Worm (Caenorhabditis elegans): Measurements from ENCODE around the gene B0454.6.

The B0454.6 gene

DNA sequence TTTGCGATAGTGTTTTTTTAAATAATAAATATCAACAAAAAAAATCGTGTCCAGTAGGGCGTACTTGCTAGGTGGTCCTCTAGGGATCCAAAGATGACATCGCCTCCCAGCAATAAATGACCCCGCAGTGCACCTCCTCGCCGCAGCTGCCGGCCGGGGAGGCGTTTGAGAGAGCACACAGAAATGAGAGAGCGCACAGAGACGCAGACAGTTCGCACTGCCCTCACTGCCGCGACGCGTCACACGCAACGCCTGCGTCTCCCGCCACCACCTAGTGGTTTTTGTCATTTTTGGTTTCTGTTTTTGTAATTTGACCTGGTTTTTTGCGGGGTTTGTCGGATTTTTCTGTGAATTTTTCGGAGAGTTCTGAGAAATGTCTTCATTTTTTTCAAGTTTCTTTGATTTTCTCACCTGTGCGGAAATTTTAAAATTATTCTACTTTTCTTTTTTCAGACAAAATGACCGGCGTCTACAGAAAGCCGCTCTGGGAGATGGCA is 44.7 kb upstream of the B0454.6 start, which contains the start of gene lido-7 (continued):
- TF ChIP-seq fos-1 (tag; optimal IDR thresholded peaks at IDR 0.05), result no peak
- no peak for TF ChIP-seq sox-4 (tag; optimal IDR thresholded peaks at IDR 0.05)
- no peak for TF ChIP-seq ceh-63 (GFP tag; optimal IDR thresholded peaks at IDR 0.05)
- no peak for TF ChIP-seq nhr-237 (tag; optimal IDR thresholded peaks at IDR 0.05)
- no peak for TF ChIP-seq hlh-17 (GFP tag; optimal IDR thresholded peaks at IDR 0.05; ENCODE audit: borderline replicate concordance)
- TF ChIP-seq nhr-85 (tag), result peak; percentile 74
- no peak for TF ChIP-seq lin-15B (tag; optimal IDR thresholded peaks at IDR 0.05)
- TF ChIP-seq ces-1 (GFP tag; optimal IDR thresholded peaks at IDR 0.05), result no peak
- no peak for TF ChIP-seq zag-1 (tag; optimal IDR thresholded peaks at IDR 0.05)
- TF ChIP-seq fkh-4 (tag; optimal IDR thresholded peaks at IDR 0.05; ENCODE audit: borderline replicate concordance), result no peak
- TF ChIP-seq ceh-88 (GFP tag; IDR thresholded peaks at IDR 0.05), result no peak

DNA sequence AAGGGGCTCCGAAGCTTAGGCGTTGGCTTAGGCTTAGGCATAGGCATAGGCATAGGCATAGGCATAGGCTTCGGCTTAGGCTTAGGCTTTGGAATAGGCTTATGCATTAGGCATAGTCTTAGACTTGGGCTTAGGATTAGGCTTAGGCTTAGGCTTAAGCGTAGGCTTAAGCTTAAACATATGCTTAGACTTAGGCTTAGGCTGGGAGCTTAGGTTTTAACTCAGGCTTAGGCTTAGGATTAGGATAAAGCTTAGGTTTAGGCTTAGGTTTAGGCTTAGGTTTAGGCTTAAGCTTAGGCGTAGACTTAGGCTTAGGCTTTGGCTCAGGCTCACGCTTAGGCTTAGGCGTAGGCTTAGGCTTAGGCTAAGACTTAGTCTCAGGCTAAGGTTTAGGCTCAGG is 42.5 kb upstream of the B0454.6 start:
- TF ChIP-seq hpl-2 (GFP tag; optimal IDR thresholded peaks at IDR 0.05) (no peak), efl-1 (optimal IDR thresholded peaks at IDR 0.05) (no peak), efl-1 (GFP tag; optimal IDR thresholded peaks at IDR 0.05 in 1 of 2) (peak in 1 of 2 experiments; percentile 29)

DNA sequence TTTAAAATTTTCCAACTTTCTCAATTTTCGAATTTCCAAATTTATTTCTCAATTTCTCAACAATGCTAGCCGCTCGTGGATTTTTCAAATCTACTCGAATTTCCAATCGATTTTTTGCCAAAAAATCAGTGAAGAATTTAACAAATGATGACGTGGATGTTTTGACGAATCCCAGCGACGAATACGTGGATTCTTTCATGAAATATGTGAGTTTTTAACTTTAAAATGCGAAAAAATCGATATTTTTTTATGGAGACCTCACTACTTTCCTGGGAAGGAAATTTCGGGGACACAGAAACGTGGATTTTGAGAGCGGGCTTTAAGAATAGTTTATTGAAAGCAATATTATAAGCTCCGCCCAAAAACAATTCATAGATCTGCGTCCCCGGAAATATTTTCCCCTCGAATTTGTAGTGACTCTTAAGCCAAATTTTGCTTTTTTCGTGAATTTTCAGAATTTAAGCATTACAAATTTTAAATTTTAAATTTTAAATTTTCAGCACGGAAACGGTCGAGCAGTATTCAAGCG is 41.0 kb upstream of the B0454.6 start, which contains the start of gene K08A2.2:
Gene K08A2.2, plus strand, starts transcription at position 51 of the 529 bp plus-strand sequence.
- TF ChIP-seq ztf-11 (tag; optimal IDR thresholded peaks at IDR 0.05) (peak in 1 of 2 experiments; percentile 54), nhr-47 (tag; optimal IDR thresholded peaks at IDR 0.05) (peak; percentile 48), lir-3 (tag; optimal IDR thresholded peaks at IDR 0.05; ENCODE audit: poor library complexity) (peak; percentile 77), isw-1 (GFP tag; IDR thresholded peaks at IDR 0.05) (peak; percentile 17; the same call in 1 of the 2 replicates), efl-1 (optimal IDR thresholded peaks at IDR 0.05) (peak in 1 of 2 experiments; percentile 24), efl-1 (GFP tag; optimal IDR thresholded peaks at IDR 0.05 in 1 of 2) (peak in 1 of 2 experiments; percentile 64), unc-130 (tag; optimal IDR thresholded peaks at IDR 0.05) (no peak), tbx-2 (tag; optimal IDR thresholded peaks at IDR 0.05) (peak; percentile 11), pax-3 (tag; optimal IDR thresholded peaks at IDR 0.05) (peak; percentile 35), nhr-90 (tag; optimal IDR thresholded peaks at IDR 0.05; ENCODE audit: poor library complexity) (peak; percentile 31), egl-13 (tag; optimal IDR thresholded peaks at IDR 0.05) (peak; percentile 16), xbp-1 (tag; optimal IDR thresholded peaks at IDR 0.05) (peak; percentile 17), lin-13 (GFP tag; optimal IDR thresholded peaks at IDR 0.05) (no peak), ceh-90 (tag; optimal IDR thresholded peaks at IDR 0.05) (peak; percentile 39), unc-62 (GFP tag; optimal IDR thresholded peaks at IDR 0.05) (no peak), rnt-1 (tag; optimal IDR thresholded peaks at IDR 0.05) (peak; percentile 51), nhr-237 (tag; optimal IDR thresholded peaks at IDR 0.05) (no peak), fkh-10 (GFP tag; optimal IDR thresholded peaks at IDR 0.05) (no peak), efl-3 (GFP tag; optimal IDR thresholded peaks at IDR 0.05) (no peak), dsc-1 (tag; optimal IDR thresholded peaks at IDR 0.05) (no peak), snu-23 (GFP tag; optimal IDR thresholded peaks at IDR 0.05) (no peak), unc-98 (GFP tag; IDR thresholded peaks at IDR 0.05) (peak; percentile 73), zip-4 (GFP tag; optimal IDR thresholded peaks at IDR 0.05) (no peak), elt-2 (tag; optimal IDR thresholded peaks at IDR 0.05) (peak; percentile 28), fkh-8 (tag; optimal IDR thresholded peaks at IDR 0.05) (no peak), nhr-71 (tag; optimal IDR thresholded peaks at IDR 0.05) (peak; percentile 35), lin-14 (GFP tag; optimal IDR thresholded peaks at IDR 0.05) (no peak), fkh-4 (tag; optimal IDR thresholded peaks at IDR 0.05; ENCODE audit: borderline replicate concordance) (no peak), nhr-85 (tag) (peak; percentile 44), zag-1 (tag; optimal IDR thresholded peaks at IDR 0.05) (no peak), nhr-19 (GFP tag; conservative IDR thresholded peaks at IDR 0.05) (peak; percentile 36)

All from whole organism, L1 larva.